Fruit fly (Drosophila melanogaster) whole organism: ENCODE measurements around the gene RhoGDI.

Source experiments
- CG8478 ChIP-seq: fragments of >200 bp; optimal IDR thresholded peaks from 2 replicates; lab custom pipeline; 2018; ENCODE audit warnings: inconsistent platforms
- Dll ChIP-seq: fragments of >200 bp; optimal IDR thresholded peaks from 2 replicates; lab custom pipeline; 2017
- EcR ChIP-seq, 2 experiments: fragments of >200 bp; optimal IDR thresholded peaks; 2 replicates each; lab custom pipeline; 2017; ENCODE audit warnings: missing biosample characterization in 2 of 2, missing genetic modification characterization in 2 of 2, missing genetic modification reagents in 2 of 2
- pan ChIP-seq: fragments of >200 bp; optimal IDR thresholded peaks from 2 replicates; lab custom pipeline; 2017
- psq ChIP-seq: fragments of >200 bp; optimal IDR thresholded peaks from 2 replicates; lab custom pipeline; 2017
- usp ChIP-seq: fragments of >200 bp; optimal IDR thresholded peaks from 2 replicates; lab custom pipeline; 2017; ENCODE audit warnings: missing biosample characterization, missing genetic modification characterization, mixed read lengths

The RhoGDI gene

DNA sequence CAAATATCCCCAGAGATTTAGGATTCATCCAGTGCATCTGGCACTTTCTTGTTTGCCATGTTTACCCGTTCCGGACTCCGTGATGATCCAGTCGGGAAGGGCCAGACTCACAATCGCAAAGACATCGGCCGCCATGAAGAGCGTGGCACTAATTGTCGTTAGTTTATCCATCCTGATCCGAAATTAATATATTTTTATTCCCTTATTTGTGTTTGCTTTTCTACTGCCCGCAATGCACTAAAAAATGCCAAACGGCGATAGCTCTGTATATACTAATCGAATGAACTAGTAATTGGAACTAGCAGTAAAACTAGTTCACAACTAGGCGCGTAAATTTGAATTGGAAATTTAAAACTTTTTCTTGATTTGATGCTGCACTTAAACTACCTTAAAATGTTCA is 51.0 kb downstream of the RhoGDI start, which contains the start of gene CG14182:
Gene CG14182 (minus strand): TSS at position 221 of the 400 bp plus-strand sequence.
- TF ChIP-seq CG8478 (lab: Kevin White, UChicago) (no peak), usp (GFP tag; lab: Kevin White, UChicago) (no peak), Dll (no peak)

DNA sequence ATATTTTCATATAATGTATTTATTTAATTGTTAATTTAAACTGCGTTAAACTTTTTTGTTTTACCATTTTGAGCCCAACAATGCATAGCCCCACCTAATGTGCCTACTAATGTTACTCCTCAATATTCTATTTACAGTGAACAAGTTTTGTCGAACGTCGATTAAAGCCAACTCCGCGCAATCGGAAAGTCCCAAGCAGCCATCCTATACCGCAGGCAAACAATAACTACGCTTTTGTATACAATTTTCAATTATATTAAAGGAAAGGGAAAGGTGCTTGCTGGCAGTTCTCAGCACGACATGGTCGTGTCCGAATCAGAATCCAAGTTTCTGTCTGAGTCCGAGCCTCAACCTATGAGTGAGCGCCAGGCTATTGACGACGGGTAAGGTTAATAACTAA is 52.8 kb downstream of the RhoGDI start, which contains the start of gene CG17732:
Gene CG17732 (plus strand): TSS at position 301 of the 400 bp plus-strand sequence.
- TF ChIP-seq CG8478 (lab: Kevin White, UChicago) (no peak), pan (no peak), usp (GFP tag; lab: Kevin White, UChicago) (no peak), EcR (GFP tag; optimal IDR thresholded peaks at IDR 0.05; lab: Kevin White, UChicago) (no peak), Dll (no peak), psq (no peak)
